Fruit fly (Drosophila melanogaster): Measurements from ENCODE around the gene CG34377.

DNA sequence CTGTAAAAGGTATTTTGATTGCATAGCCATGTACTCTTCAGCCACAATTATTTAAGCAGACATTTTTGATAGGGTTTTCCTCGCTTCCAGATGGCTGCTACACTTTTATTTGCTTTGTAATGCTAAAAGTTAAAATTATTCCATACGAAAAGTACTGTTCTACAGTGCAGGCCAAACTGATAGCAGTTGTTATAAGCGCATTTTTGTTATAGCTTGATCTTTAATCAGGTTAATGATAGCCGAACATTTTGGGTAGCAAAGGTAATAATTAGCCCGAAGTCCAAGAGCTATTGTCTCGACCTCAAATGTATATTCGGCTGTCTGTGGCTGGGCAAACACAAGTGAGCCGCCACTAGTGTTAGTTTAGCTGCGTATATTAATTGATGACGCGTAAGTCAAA, 34.0 kb upstream of the CG34377 start:
- no peak for TF ChIP-seq Rel (GFP tag; optimal IDR thresholded peaks at IDR 0.05)
- TF ChIP-seq Rel (tag; optimal IDR thresholded peaks at IDR 0.05), result no peak
- no peak for TF ChIP-seq sage (GFP tag; optimal IDR thresholded peaks at IDR 0.05)
- TF ChIP-seq usp (GFP tag; optimal IDR thresholded peaks at IDR 0.05), result no peak
- TF ChIP-seq CG32264 (GFP tag; optimal IDR thresholded peaks at IDR 0.05), result no peak
- no peak for TF ChIP-seq dsf (GFP tag; optimal IDR thresholded peaks at IDR 0.05; ENCODE audit: borderline replicate concordance)
- no peak for TF ChIP-seq CG9705 (GFP tag; optimal IDR thresholded peaks at IDR 0.05)
- TF ChIP-seq h (GFP tag; optimal IDR thresholded peaks at IDR 0.05), result peak; percentile 18

All from whole organism, wandering third instar larva.